Worm (Caenorhabditis elegans): ENCODE measurements around the gene C34F11.8.
"Not testable (repeated sequence)": the region's sequence is repeated elsewhere in the genome, so short reads cannot be mapped to it uniquely, and the experiment has no call there.

DNA sequence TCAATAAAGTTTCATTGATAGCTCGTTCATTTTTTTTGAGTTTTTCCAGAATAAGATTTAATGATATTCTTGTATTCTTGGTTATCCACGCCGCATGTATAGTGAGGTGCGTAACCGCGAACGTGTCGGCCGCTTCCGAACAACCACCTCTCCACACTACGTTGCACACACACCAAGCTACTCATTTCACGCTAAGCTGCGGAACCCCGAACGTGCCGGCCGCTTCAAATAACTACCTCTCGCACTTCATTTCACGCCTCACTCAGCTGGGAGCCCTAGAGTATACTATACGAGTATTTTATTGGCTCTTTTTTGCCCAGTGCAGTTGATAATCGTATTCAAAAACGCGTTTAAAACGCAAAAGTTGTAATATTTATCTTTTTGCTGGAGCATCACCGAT is 10.6 kb downstream of the C34F11.8 start:
- not testable (repeated sequence) for TF ChIP-seq ztf-11 (tag; optimal IDR thresholded peaks at IDR 0.05); jun-1 (tag; optimal IDR thresholded peaks at IDR 0.05); nhr-90 (tag; optimal IDR thresholded peaks at IDR 0.05; ENCODE audit: poor library complexity)

All from whole organism, L1 larva.